Fruit fly (Drosophila melanogaster): Measurements from ENCODE around the gene mtg.

The mtg gene

DNA sequence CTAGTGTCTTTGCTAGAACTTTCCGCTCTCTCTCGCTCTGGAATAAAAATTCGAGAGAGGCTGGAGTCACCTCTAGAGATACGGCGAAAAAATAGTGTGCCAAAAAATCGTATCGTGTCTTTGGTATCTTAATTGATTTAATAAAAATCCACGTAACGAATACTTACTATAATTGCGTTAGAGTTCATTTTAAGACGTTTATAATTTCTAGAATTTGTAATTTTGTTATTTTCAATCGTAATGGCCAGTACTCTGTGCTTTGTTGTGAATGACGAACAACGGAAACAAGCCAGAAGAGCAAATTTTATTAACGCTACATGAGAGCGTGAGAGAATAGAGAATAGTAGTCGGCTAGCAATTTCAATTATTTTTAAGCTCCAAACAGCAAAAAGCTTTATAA lies 11.3 kb downstream of the mtg start:
- TF ChIP-seq Trl (optimal IDR thresholded peaks at IDR 0.05) (peak in 1 of 2 experiments; percentile 74), Trl (GFP tag; optimal IDR thresholded peaks at IDR 0.05) (no peak), CG15601 (tag; optimal IDR thresholded peaks at IDR 0.05) (no peak)

DNA sequence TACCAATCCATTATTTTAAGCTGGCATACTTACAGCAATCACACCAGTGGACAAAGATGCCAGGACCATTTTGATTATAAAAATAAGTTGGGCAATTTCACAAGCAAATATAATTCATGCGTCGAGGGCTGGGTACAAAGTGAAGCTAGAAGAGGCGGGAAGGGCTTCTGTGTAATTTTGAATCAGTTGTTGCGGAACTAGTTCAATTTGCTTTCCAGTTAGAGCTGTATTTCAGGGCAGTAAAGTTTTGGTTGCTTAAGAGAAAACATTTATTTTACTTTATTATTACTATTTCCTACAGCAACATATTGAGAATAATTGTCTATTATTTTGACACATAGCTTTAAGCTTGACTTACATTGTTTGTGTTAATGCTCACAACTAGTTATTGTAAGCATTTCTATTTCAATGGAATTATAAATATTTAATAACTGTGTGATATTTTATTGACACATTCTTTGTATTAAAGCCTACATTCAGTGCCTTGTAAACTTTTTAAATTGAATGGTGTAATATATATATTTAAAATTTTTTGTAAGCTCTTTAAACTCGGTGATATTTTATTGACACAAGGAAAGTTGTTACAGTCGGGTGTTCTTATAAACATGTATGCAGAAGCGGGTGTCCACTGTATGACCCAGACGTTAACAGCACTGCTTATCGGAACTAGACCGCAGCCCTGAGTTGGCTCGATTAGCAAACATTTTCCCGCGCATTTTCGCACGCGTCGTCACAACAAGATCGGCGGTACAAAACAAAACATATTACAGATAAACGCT lies 14.2 kb downstream of the mtg start, which contains the start of the genes RPA1 and Mcm2:
Gene RPA1, minus strand, starts transcription at position 150 of the 779 bp plus-strand sequence.
Gene Mcm2, plus strand, starts transcription at position 669 of the 779 bp plus-strand sequence.
- no peak for TF ChIP-seq Ravus (GFP tag; IDR thresholded peaks at IDR 0.05)
- no peak for TF ChIP-seq CG34376 (GFP tag; optimal IDR thresholded peaks at IDR 0.05)
- no peak for TF ChIP-seq emc (GFP tag; optimal IDR thresholded peaks at IDR 0.05)
- TF ChIP-seq nau (GFP tag; optimal IDR thresholded peaks at IDR 0.05) = no peak
- TF ChIP-seq CG12236 (GFP tag; optimal IDR thresholded peaks at IDR 0.05) = no peak
- TF ChIP-seq nerfin-1 (tag; optimal IDR thresholded peaks at IDR 0.05) = peak; percentile 64
- peak; percentile 93 for TF ChIP-seq CG9932 (GFP tag; IDR thresholded peaks at IDR 0.05)
- peak; percentile 10; the same call in 1 of the 3 replicates for TF ChIP-seq Opbp (GFP tag; IDR thresholded peaks at IDR 0.05; ENCODE audit: partially characterized antibody)
- peak; percentile 83 for TF ChIP-seq CG2712 (tag; optimal IDR thresholded peaks at IDR 0.05)
- TF ChIP-seq CG2889 (GFP tag; IDR thresholded peaks at IDR 0.05) = peak; percentile 73; the same call in 2 of the 3 replicates
- peak; percentile 74 for TF ChIP-seq mam (GFP tag; optimal IDR thresholded peaks at IDR 0.05)
- TF ChIP-seq CG11247 (GFP tag; IDR thresholded peaks at IDR 0.05) = peak; percentile 74
- TF ChIP-seq Scr (GFP tag; IDR thresholded peaks at IDR 0.05; ENCODE audit: partially characterized antibody) = peak; percentile 15; the same call in 1 of the 2 replicates
- peak in 1 of 2 experiments; percentile 42 for TF ChIP-seq crp (GFP tag; optimal IDR thresholded peaks at IDR 0.05)
- TF ChIP-seq CG4360 (GFP tag; IDR thresholded peaks at IDR 0.05) = peak; percentile 14; the same call in 1 of the 2 replicates
- TF ChIP-seq unpg (GFP tag; optimal IDR thresholded peaks at IDR 0.05) = peak; percentile 56
- TF ChIP-seq so (GFP tag; IDR thresholded peaks at IDR 0.05) = 0 out of 3 replicates have a peak, but pooled peaks have one; percentile 45
- peak; percentile 21; the same call in 1 of the 2 replicates for TF ChIP-seq CG13287 (GFP tag; IDR thresholded peaks at IDR 0.05; ENCODE audit: partially characterized antibody)
- peak in 1 of 2 experiments; percentile 70 for TF ChIP-seq Pdp1 (GFP tag; optimal IDR thresholded peaks at IDR 0.05)
- peak; percentile 38 for TF ChIP-seq salm (tag; optimal IDR thresholded peaks at IDR 0.05)
- TF ChIP-seq Ets97D (GFP tag; optimal IDR thresholded peaks at IDR 0.05) = peak; percentile 24
- peak; percentile 81 for TF ChIP-seq CG8924 (tag; optimal IDR thresholded peaks at IDR 0.05)
- peak; percentile 30 for TF ChIP-seq CG12299 (tag; optimal IDR thresholded peaks at IDR 0.05)
- peak; percentile 73 for TF ChIP-seq CG1233 (GFP tag; optimal IDR thresholded peaks at IDR 0.05)
- TF ChIP-seq run (tag; optimal IDR thresholded peaks at IDR 0.05) = no peak
- TF ChIP-seq sna (GFP tag; IDR thresholded peaks at IDR 0.05; ENCODE audit: partially characterized antibody) = no peak
- peak; percentile 35 for TF ChIP-seq CG18011 (GFP tag; optimal IDR thresholded peaks at IDR 0.05)
- TF ChIP-seq Fer1 (GFP tag; optimal IDR thresholded peaks at IDR 0.05) = no peak
- peak; percentile 82 for TF ChIP-seq NfI (GFP tag; optimal IDR thresholded peaks at IDR 0.05)
- peak; percentile 68 for TF ChIP-seq CG5245 (GFP tag; optimal IDR thresholded peaks at IDR 0.05)
- TF ChIP-seq CG13123 (GFP tag; optimal IDR thresholded peaks at IDR 0.05) = peak; percentile 20
- no peak for TF ChIP-seq ems (GFP tag; optimal IDR thresholded peaks at IDR 0.05)
- no peak for TF ChIP-seq ash1 (GFP tag; optimal IDR thresholded peaks at IDR 0.05)
- peak; percentile 48 for TF ChIP-seq amos (GFP tag; IDR thresholded peaks at IDR 0.05; ENCODE audit: partially characterized antibody)
- no peak for TF ChIP-seq tll (GFP tag; optimal IDR thresholded peaks at IDR 0.05)
- TF ChIP-seq klu (GFP tag; IDR thresholded peaks at IDR 0.05) = peak; percentile 80
- peak; percentile 83 for TF ChIP-seq CG9215 (GFP tag; IDR thresholded peaks at IDR 0.05)
- peak; percentile 19 for TF ChIP-seq BEAF-32 (GFP tag; optimal IDR thresholded peaks at IDR 0.05)
- TF ChIP-seq CG17186 (GFP tag; optimal IDR thresholded peaks at IDR 0.05) = peak; percentile 10
- TF ChIP-seq CG2120 (GFP tag; optimal IDR thresholded peaks at IDR 0.05) = peak; percentile 85
- no peak for TF ChIP-seq pb (GFP tag; optimal IDR thresholded peaks at IDR 0.05)
- TF ChIP-seq CG5953 (GFP tag; IDR thresholded peaks at IDR 0.05) = peak; percentile 35; the same call in 1 of the 2 replicates
- peak; percentile 36 for TF ChIP-seq Myb (GFP tag; optimal IDR thresholded peaks at IDR 0.05)

All from whole organism, embryonic.